Worm (Caenorhabditis elegans): ENCODE results near the gene suox-1.

- no peak for TF ChIP-seq flt-1 (GFP tag; IDR thresholded peaks at IDR 0.05)
- no peak for TF ChIP-seq aly-1 (tag; optimal IDR thresholded peaks at IDR 0.05)
- no peak for TF ChIP-seq ets-7 (tag; optimal IDR thresholded peaks at IDR 0.05)
- no peak for TF ChIP-seq ama-1 (optimal IDR thresholded peaks at IDR 0.05)
- no peak for TF ChIP-seq ceh-13 (GFP tag; optimal IDR thresholded peaks at IDR 0.05)
- no peak for TF ChIP-seq ceh-36 (tag; optimal IDR thresholded peaks at IDR 0.05)
- TF ChIP-seq tbx-11 (GFP tag; IDR thresholded peaks at IDR 0.05), result no peak
- TF ChIP-seq tbx-37 (GFP tag; conservative IDR thresholded peaks at IDR 0.05), result no peak
- TF ChIP-seq hnd-1 (tag; optimal IDR thresholded peaks at IDR 0.05), result no peak
- TF ChIP-seq scrt-1 (GFP tag; IDR thresholded peaks at IDR 0.05), result no peak
- TF ChIP-seq B0310.2 (tag; optimal IDR thresholded peaks at IDR 0.05), result no peak
- TF ChIP-seq hmg-4 (GFP tag; optimal IDR thresholded peaks at IDR 0.05), result no peak
- TF ChIP-seq F13C5.2 (tag; optimal IDR thresholded peaks at IDR 0.05), result no peak
- TF ChIP-seq tra-4 (tag; optimal IDR thresholded peaks at IDR 0.05), result no peak
Measured at ce11 chrX:15465050-15465449, 32.3 kb upstream of the suox-1 start.
